Fruit fly (Drosophila melanogaster) whole organism, embryonic: ENCODE results near the gene Osi17.

Source experiments
- Adf1 ChIP-seq: fragments of 200-800 bp; sonication (Bioruptor generic); IDR thresholded peaks from 2 replicates; pipeline ENCODE4 v1.3.6; 2022; ENCODE audit warnings: missing biosample characterization, missing genetic modification characterization
- CG10565 ChIP-seq: fragments of 200-800 bp; sonication (Bioruptor generic); optimal IDR thresholded peaks from 3 replicates; lab custom pipeline; 2016; ENCODE audit warnings: missing biosample characterization, mild to moderate bottlenecking, missing genetic modification characterization
- CG1792 ChIP-seq: fragments of 200-800 bp; sonication (Bioruptor generic); optimal IDR thresholded peaks from 2 replicates; lab custom pipeline; 2016; ENCODE audit warnings: missing biosample characterization, missing genetic modification characterization
- CG2120 ChIP-seq: fragments of 200-800 bp; sonication (Bioruptor generic); optimal IDR thresholded peaks from 3 replicates; lab custom pipeline; 2016; ENCODE audit warnings: missing biosample characterization, missing genetic modification characterization
- Kr ChIP-seq: fragments of 200-800 bp; sonication (Bioruptor generic); optimal IDR thresholded peaks from 2 replicates; lab custom pipeline; 2017; ENCODE audit warnings: missing biosample characterization, mild to moderate bottlenecking, missing genetic modification characterization
- gce ChIP-seq: fragments of 200-800 bp; sonication (Bioruptor generic); IDR thresholded peaks from 3 replicates; pipeline ENCODE4 v1.3.6; 2022; ENCODE audit warnings: missing biosample characterization, missing genetic modification characterization
- h ChIP-seq: fragments of >200 bp; optimal IDR thresholded peaks from 2 replicates; lab custom pipeline; 2017
- klu ChIP-seq: fragments of 200-800 bp; sonication (Bioruptor generic); IDR thresholded peaks from 2 replicates; pipeline ENCODE4 v1.3.6; 2022; ENCODE audit warnings: missing biosample characterization, missing genetic modification characterization

DNA sequence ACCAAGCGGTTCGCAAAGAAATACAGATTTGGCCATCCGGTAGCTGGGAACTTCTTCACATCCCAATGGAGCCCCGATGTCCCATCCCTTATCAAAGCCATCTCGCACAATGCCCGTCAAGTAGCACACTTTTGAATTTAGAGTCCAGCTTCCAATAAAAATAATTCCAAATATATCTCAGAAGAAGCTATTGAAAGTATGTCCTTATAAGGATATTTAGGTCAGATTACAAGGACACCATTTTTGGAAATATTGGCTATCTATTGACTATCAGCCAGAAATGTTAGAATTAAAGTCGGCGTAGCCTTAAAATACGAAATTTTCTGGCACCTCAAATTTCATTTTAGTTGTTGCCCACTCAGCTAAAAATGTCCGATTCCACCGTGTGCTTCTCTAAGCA lies 31.1 kb downstream of the Osi17 start, which contains the start of gene CG10298:
- TF ChIP-seq klu (GFP tag; lab: Robert Waterston, UW) = no peak
- TF ChIP-seq Kr (GFP tag; lab: Kevin White, UChicago) = no peak
- TF ChIP-seq h (lab: Kevin White, UChicago) = no peak
- TF ChIP-seq Adf1 = no peak
- no peak for TF ChIP-seq gce
- no peak for TF ChIP-seq CG10565 (GFP tag; lab: Kevin White, UChicago)
- no peak for TF ChIP-seq CG2120 (GFP tag; lab: Kevin White, UChicago)
- no peak for TF ChIP-seq CG1792
